Worm (Caenorhabditis elegans): ENCODE data around the gene F45E1.4.

DNA sequence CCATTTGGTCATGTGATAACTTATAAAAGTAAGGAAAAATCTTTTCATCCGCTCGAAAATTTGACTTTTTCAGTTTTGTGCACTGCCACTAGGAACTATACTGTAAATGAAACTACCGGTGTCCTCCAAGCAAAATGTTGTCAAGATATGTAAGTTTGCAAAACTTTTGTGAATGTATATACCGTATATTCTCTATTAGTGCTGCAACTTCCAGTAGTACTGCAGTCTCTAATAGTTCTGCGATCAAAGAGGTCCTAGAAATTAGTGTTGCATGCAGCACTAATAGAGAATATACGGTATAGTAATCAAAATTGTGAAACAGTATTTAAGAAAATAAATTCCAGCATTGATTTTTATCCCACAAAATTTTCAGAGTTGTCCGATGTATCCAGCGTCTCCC lies 44.3 kb downstream of the F45E1.4 start:
- TF ChIP-seq nhr-12 (tag; optimal IDR thresholded peaks at IDR 0.05) (no peak), blmp-1 (tag; optimal IDR thresholded peaks at IDR 0.05) (no peak), pha-4 (tag; optimal IDR thresholded peaks at IDR 0.05) (no peak), unc-39 (tag; optimal IDR thresholded peaks at IDR 0.05) (no peak), lsy-2 (tag; optimal IDR thresholded peaks at IDR 0.05) (no peak), mab-5 (tag; optimal IDR thresholded peaks at IDR 0.05) (no peak), unc-62 (GFP tag; optimal IDR thresholded peaks at IDR 0.05) (no peak), nhr-76 (tag; optimal IDR thresholded peaks at IDR 0.05) (no peak), snpc-4 (tag; optimal IDR thresholded peaks at IDR 0.05) (no peak), nhr-28 (tag; optimal IDR thresholded peaks at IDR 0.05) (no peak), elt-1 (tag; optimal IDR thresholded peaks at IDR 0.05; ENCODE audit: borderline replicate concordance, insufficient read depth) (no peak)

Measured in whole organism, mixed stage, embryonic.